Fruit fly (Drosophila melanogaster) whole organism, prepupa: ENCODE data around the gene CG44000.
A peak's percentile ranks its signal among the peaks of the same experiment; 100 is the strongest.

Experiments used
- CG10669 ChIP-seq: fragments of 200-800 bp; sonication (Bioruptor generic); optimal IDR thresholded peaks from 3 replicates; lab custom pipeline; 2018; ENCODE audit warnings: missing biosample characterization, mild to moderate bottlenecking, missing genetic modification characterization, moderate library complexity
- CG11294 ChIP-seq: fragments of 200-800 bp; sonication (Bioruptor generic); IDR thresholded peaks from 2 replicates; pipeline ENCODE4 v1.3.6; 2022; ENCODE audit warnings: missing biosample characterization, missing genetic modification characterization
- CG15336 ChIP-seq: fragments of 200-800 bp; sonication (Bioruptor generic); IDR thresholded peaks from 2 replicates; pipeline ENCODE4 v1.3.6; 2022; ENCODE audit warnings: missing biosample characterization, missing genetic modification characterization
- CG1621 ChIP-seq: fragments of 200-800 bp; sonication (Bioruptor generic); optimal IDR thresholded peaks from 3 replicates; lab custom pipeline; 2018; ENCODE audit warnings: missing biosample characterization, mild to moderate bottlenecking, missing genetic modification characterization
- CG3032 ChIP-seq: fragments of 200-800 bp; optimal IDR thresholded peaks from 2 replicates; lab custom pipeline; 2019; ENCODE audit warnings: missing biosample characterization, mild to moderate bottlenecking, missing genetic modification characterization, moderate library complexity
- CG32006 ChIP-seq: fragments of 200-800 bp; sonication (Bioruptor generic); optimal IDR thresholded peaks from 3 replicates; lab custom pipeline; 2017; ENCODE audit warnings: missing biosample characterization, mild to moderate bottlenecking, missing genetic modification characterization
- CG4318 ChIP-seq: fragments of 200-800 bp; sonication (Bioruptor generic); optimal IDR thresholded peaks from 3 replicates; lab custom pipeline; 2017; ENCODE audit warnings: missing biosample characterization, mild to moderate bottlenecking, missing genetic modification characterization
- CG6163 ChIP-seq: fragments of 200-800 bp; sonication (Bioruptor generic); IDR thresholded peaks from 3 replicates; pipeline ENCODE4 v1.3.6; 2022; ENCODE audit warnings: missing biosample characterization, missing genetic modification characterization
- CG6276 ChIP-seq: fragments of 200-800 bp; sonication (Bioruptor generic); optimal IDR thresholded peaks from 2 replicates; lab custom pipeline; 2017; ENCODE audit warnings: missing biosample characterization, mild to moderate bottlenecking, missing genetic modification characterization
- CG6792 ChIP-seq: fragments of 200-800 bp; sonication (Bioruptor generic); optimal IDR thresholded peaks from 3 replicates; lab custom pipeline; 2016; ENCODE audit warnings: missing biosample characterization, missing genetic modification characterization
- CG6854 ChIP-seq: fragments of 200-800 bp; sonication (Bioruptor generic); optimal IDR thresholded peaks from 2 replicates; lab custom pipeline; 2017; ENCODE audit warnings: missing biosample characterization, mild to moderate bottlenecking, missing genetic modification characterization
- CG7368 ChIP-seq: fragments of 200-800 bp; sonication (Bioruptor generic); optimal IDR thresholded peaks from 3 replicates; lab custom pipeline; 2016; ENCODE audit warnings: missing biosample characterization, missing genetic modification characterization
- CG8319 ChIP-seq: fragments of 200-800 bp; sonication (Bioruptor generic); optimal IDR thresholded peaks from 3 replicates; lab custom pipeline; 2016; ENCODE audit warnings: missing biosample characterization, missing genetic modification characterization
- CG8632 ChIP-seq: fragments of 200-800 bp; sonication (Bioruptor generic); optimal IDR thresholded peaks from 3 replicates; lab custom pipeline; 2016; ENCODE audit warnings: missing biosample characterization, missing genetic modification characterization
- CG9139 ChIP-seq: fragments of 200-800 bp; sonication (Bioruptor generic); optimal IDR thresholded peaks from 3 replicates; lab custom pipeline; 2017; ENCODE audit warnings: missing biosample characterization, mild to moderate bottlenecking, missing genetic modification characterization
- Eip75B ChIP-seq: fragments of 200-800 bp; sonication (Bioruptor generic); optimal IDR thresholded peaks from 3 replicates; lab custom pipeline; 2016; ENCODE audit warnings: missing biosample characterization, missing genetic modification characterization
- Eip78C ChIP-seq: fragments of 200-800 bp; sonication (Bioruptor generic); peaks from one replicate; lab custom pipeline; 2016; ENCODE audit warnings: missing biosample characterization, missing genetic modification characterization
- Eip93F ChIP-seq: fragments of 200-800 bp; sonication (Bioruptor generic); optimal IDR thresholded peaks from 2 replicates; lab custom pipeline; 2016; ENCODE audit warnings: missing biosample characterization, mild to moderate bottlenecking, missing genetic modification characterization
- Ets21C ChIP-seq: fragments of 200-800 bp; sonication (Bioruptor generic); optimal IDR thresholded peaks from 3 replicates; lab custom pipeline; 2016; ENCODE audit warnings: missing biosample characterization, missing genetic modification characterization
- Ets96B ChIP-seq: fragments of 200-800 bp; optimal IDR thresholded peaks from 2 replicates; lab custom pipeline; 2019; ENCODE audit warnings: missing biosample characterization, mild to moderate bottlenecking, missing genetic modification characterization, moderate library complexity
- Gug ChIP-seq: fragments of 200-800 bp; sonication (Bioruptor generic); IDR thresholded peaks from 2 replicates; pipeline ENCODE4 v1.3.6; 2022; ENCODE audit warnings: missing biosample characterization, missing genetic modification characterization
- Hr38 ChIP-seq: sonication (Bioruptor generic); optimal IDR thresholded peaks from 2 replicates; lab custom pipeline; 2016; ENCODE audit warnings: missing biosample characterization, missing genetic modification characterization
- Hr4 ChIP-seq: fragments of 200-800 bp; sonication (Bioruptor generic); optimal IDR thresholded peaks from 3 replicates; lab custom pipeline; 2016; ENCODE audit warnings: missing biosample characterization, missing genetic modification characterization
- OdsH ChIP-seq: fragments of 200-800 bp; sonication (Bioruptor generic); optimal IDR thresholded peaks from 3 replicates; lab custom pipeline; 2016; ENCODE audit warnings: missing biosample characterization, missing genetic modification characterization
- Smox ChIP-seq: fragments of 200-800 bp; sonication (Bioruptor generic); optimal IDR thresholded peaks from 3 replicates; lab custom pipeline; 2016; ENCODE audit warnings: missing biosample characterization, missing genetic modification characterization
- Sox102F ChIP-seq: fragments of 200-800 bp; sonication (Bioruptor generic); optimal IDR thresholded peaks from 2 replicates; lab custom pipeline; 2016; ENCODE audit warnings: missing biosample characterization, mild to moderate bottlenecking, missing genetic modification characterization
- Sox14 ChIP-seq: fragments of 200-800 bp; sonication (Bioruptor generic); optimal IDR thresholded peaks from 3 replicates; lab custom pipeline; 2016; ENCODE audit warnings: missing biosample characterization, missing genetic modification characterization
- Sox15 ChIP-seq: fragments of 200-800 bp; sonication (Bioruptor generic); optimal IDR thresholded peaks from 3 replicates; lab custom pipeline; 2016; ENCODE audit warnings: missing biosample characterization, missing genetic modification characterization
- achi ChIP-seq: fragments of 200-800 bp; sonication (Bioruptor generic); optimal IDR thresholded peaks from 3 replicates; lab custom pipeline; 2016; ENCODE audit warnings: missing biosample characterization, missing genetic modification characterization
- acj6 ChIP-seq: fragments of 200-800 bp; sonication (Bioruptor generic); optimal IDR thresholded peaks from 3 replicates; lab custom pipeline; 2016; ENCODE audit warnings: missing biosample characterization, missing genetic modification characterization
- cyc ChIP-seq: fragments of 200-800 bp; sonication (Bioruptor generic); optimal IDR thresholded peaks from 3 replicates; lab custom pipeline; 2016; ENCODE audit warnings: missing biosample characterization, missing genetic modification characterization
- dac ChIP-seq: fragments of 200-800 bp; sonication (Bioruptor generic); optimal IDR thresholded peaks from 2 replicates; lab custom pipeline; 2017; ENCODE audit warnings: missing biosample characterization, mild to moderate bottlenecking, missing genetic modification characterization
- eg ChIP-seq: fragments of 200-800 bp; sonication (Bioruptor generic); IDR thresholded peaks from 3 replicates; pipeline ENCODE4 v1.3.6; 2022; ENCODE audit warnings: missing biosample characterization, missing genetic modification characterization
- esn ChIP-seq: fragments of 200-800 bp; sonication (Bioruptor generic); optimal IDR thresholded peaks from 2 replicates; lab custom pipeline; 2016; ENCODE audit warnings: missing biosample characterization, mild to moderate bottlenecking, missing genetic modification characterization, moderate library complexity
- fd59A ChIP-seq: fragments of 200-800 bp; sonication (Bioruptor generic); optimal IDR thresholded peaks from 2 replicates; lab custom pipeline; 2017; ENCODE audit warnings: missing biosample characterization, mild to moderate bottlenecking, missing genetic modification characterization, missing genetic modification reagents
- fkh ChIP-seq: fragments of 200-800 bp; sonication (Bioruptor generic); optimal IDR thresholded peaks from 3 replicates; lab custom pipeline; 2017; ENCODE audit warnings: missing biosample characterization, mild to moderate bottlenecking, missing genetic modification characterization, moderate library complexity
- lz ChIP-seq: fragments of 200-800 bp; sonication (Bioruptor generic); optimal IDR thresholded peaks from 3 replicates; lab custom pipeline; 2016; ENCODE audit warnings: missing biosample characterization, missing genetic modification characterization
- net ChIP-seq: fragments of 200-800 bp; sonication (Bioruptor generic); optimal IDR thresholded peaks from 3 replicates; lab custom pipeline; 2016; ENCODE audit warnings: missing biosample characterization, missing genetic modification characterization
- pdm3 ChIP-seq: fragments of 200-800 bp; sonication (Bioruptor generic); optimal IDR thresholded peaks from 3 replicates; lab custom pipeline; 2016; ENCODE audit warnings: missing biosample characterization, missing genetic modification characterization
- salr ChIP-seq, 2 experiments: fragments of 200-800 bp; sonication (Bioruptor generic); optimal IDR thresholded peaks; 3 replicates each; lab custom pipeline; 2016 to 2018; ENCODE audit warnings: missing biosample characterization in 2 of 2, missing genetic modification characterization in 2 of 2, mild to moderate bottlenecking in 1 of 2
- spab ChIP-seq: fragments of 200-800 bp; sonication (Bioruptor generic); optimal IDR thresholded peaks from 2 replicates; lab custom pipeline; 2017; ENCODE audit warnings: missing biosample characterization, mild to moderate bottlenecking, missing genetic modification characterization, missing genetic modification reagents
- ss ChIP-seq, 2 experiments: fragments of 200-800 bp; sonication (Bioruptor generic); optimal IDR thresholded peaks; 2 replicates in 1 of 2; 3 replicates in 1 of 2; lab custom pipeline; 2017 to 2018; ENCODE audit warnings: mild to moderate bottlenecking in 2 of 2, missing biosample characterization in 2 of 2, missing genetic modification characterization in 2 of 2, moderate library complexity in 1 of 2
- topi ChIP-seq: fragments of 200-800 bp; sonication (Bioruptor generic); optimal IDR thresholded peaks from 3 replicates; lab custom pipeline; 2016; ENCODE audit warnings: missing biosample characterization, missing genetic modification characterization

CG44000 gene

DNA sequence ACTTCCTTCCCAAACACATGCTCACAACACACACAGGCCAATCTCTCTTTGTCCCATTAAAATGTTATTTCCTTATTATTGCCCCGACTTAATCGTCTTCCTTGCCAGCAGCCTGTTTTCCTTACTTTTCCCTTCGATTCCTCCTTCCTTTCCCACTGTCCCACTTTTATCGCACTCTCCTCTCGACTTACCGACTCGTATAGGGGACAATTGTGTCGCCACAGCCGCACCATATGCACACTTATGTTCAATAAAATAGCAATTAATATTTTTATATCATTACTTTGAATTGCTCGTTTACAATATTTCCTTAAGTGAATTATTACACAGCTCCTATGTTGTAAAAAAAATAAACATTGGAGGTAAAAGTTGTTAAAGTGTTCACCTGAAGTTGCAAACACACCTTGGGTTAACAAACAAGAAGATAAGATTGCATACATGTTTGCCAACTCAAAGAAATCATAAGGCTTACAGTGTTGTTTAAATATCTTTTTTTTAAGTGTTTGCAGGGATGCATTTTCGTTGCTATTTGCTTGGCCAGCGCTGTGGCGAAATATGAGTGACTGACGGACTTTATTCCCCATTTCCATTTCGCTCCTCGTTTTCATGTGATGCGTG lies 43.9 kb downstream of the CG44000 start (continued):
- TF ChIP-seq OdsH (GFP tag; lab: Kevin White, UChicago) (peak; percentile 88), Sox102F (GFP tag; lab: Kevin White, UChicago) (peak; percentile 89), net (GFP tag; lab: Kevin White, UChicago) (peak; percentile 90), Hr4 (GFP tag; lab: Kevin White, UChicago) (peak; percentile 91), CG8319 (GFP tag; lab: Kevin White, UChicago) (peak; percentile 86), Smox (GFP tag; lab: Kevin White, UChicago) (peak; percentile 86), Hr38 (GFP tag; lab: Kevin White, UChicago) (peak; percentile 15), CG8632 (peak; percentile 89), CG6854 (GFP tag; lab: Kevin White, UChicago) (peak; percentile 84)

- no peak for TF ChIP-seq Gug
- TF ChIP-seq CG6163 (GFP tag; lab: Robert Waterston, UW), result no peak
- no peak for TF ChIP-seq CG9139
- no peak for TF ChIP-seq Ets21C (GFP tag; lab: Kevin White, UChicago)
- no peak for TF ChIP-seq topi (GFP tag; lab: Kevin White, UChicago)
- TF ChIP-seq CG1621 (tag; lab: Kevin White, UChicago), result no peak
- TF ChIP-seq Eip78C (GFP tag; lab: Kevin White, UChicago), result no peak
- no peak for TF ChIP-seq CG11294
- no peak for TF ChIP-seq Sox14 (GFP tag; lab: Kevin White, UChicago)
- TF ChIP-seq Sox15 (GFP tag; lab: Kevin White, UChicago), result no peak
Observed at dm6 chr2L:5088649-5089270, 45.7 kb downstream of the CG44000 start.

DNA sequence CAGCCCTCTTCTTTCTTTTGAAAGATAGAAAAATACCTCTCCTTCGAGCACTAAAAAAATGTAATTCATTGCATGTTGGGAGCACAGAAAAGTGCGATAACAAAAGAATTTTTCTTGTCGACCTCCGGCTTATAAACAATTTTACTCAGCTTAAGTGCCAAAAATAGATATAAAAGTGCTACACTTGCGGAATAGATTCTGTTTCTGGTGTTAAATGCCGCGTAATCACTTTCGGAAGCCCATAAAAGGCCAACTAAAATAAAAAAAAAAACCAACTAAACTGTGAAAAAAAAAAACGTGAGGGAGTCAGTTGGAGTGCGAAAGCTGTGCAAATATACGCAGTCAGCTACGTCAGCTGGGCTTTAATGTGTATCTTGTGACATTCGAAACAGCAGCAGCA lies 46.6 kb downstream of the CG44000 start:
- TF ChIP-seq fkh (GFP tag; lab: Kevin White, UChicago) (peak; percentile 32), Eip93F (GFP tag; lab: Kevin White, UChicago) (no peak), fd59A (GFP tag; lab: Kevin White, UChicago) (no peak), CG8319 (GFP tag; lab: Kevin White, UChicago) (no peak), eg (GFP tag; lab: Robert Waterston, UW) (0 out of 3 replicates have a peak, but pooled peaks have one; percentile 13)

dm6 chr2L:5090352-5090751 lies 47.3 kb downstream of the CG44000 start:
- TF ChIP-seq Ets21C (GFP tag; lab: Kevin White, UChicago) (no peak), ss (GFP tag; optimal IDR thresholded peaks at IDR 0.05; lab: Kevin White, UChicago) (no peak), CG7368 (no peak), CG11294 (peak; percentile 16; the same call in 1 of the 2 replicates), lz (peak; percentile 2), Eip78C (GFP tag; lab: Kevin White, UChicago) (peak; percentile 72), Eip75B (GFP tag; lab: Kevin White, UChicago) (peak; percentile 27), CG8319 (GFP tag; lab: Kevin White, UChicago) (no peak), Hr4 (GFP tag; lab: Kevin White, UChicago) (no peak), fd59A (GFP tag; lab: Kevin White, UChicago) (peak; percentile 4), esn (GFP tag; lab: Kevin White, UChicago) (peak; percentile 21), CG15336 (peak; percentile 64), CG6276 (GFP tag; lab: Kevin White, UChicago) (peak; percentile 24), salr (GFP tag; optimal IDR thresholded peaks at IDR 0.05; lab: Kevin White, UChicago) (peak in 1 of 2 experiments; percentile 46), CG6792 (GFP tag; lab: Kevin White, UChicago) (peak; percentile 23), CG4318 (GFP tag; lab: Kevin White, UChicago) (no peak), Ets96B (tag; lab: Kevin White, UChicago) (no peak), spab (peak; percentile 18), dac (GFP tag; lab: Kevin White, UChicago) (peak; percentile 30), eg (GFP tag; lab: Robert Waterston, UW) (peak; percentile 70; the same call in 2 of the 3 replicates), cyc (GFP tag; lab: Kevin White, UChicago) (no peak), CG32006 (GFP tag; lab: Kevin White, UChicago) (peak; percentile 77), Smox (GFP tag; lab: Kevin White, UChicago) (no peak), pdm3 (GFP tag; lab: Kevin White, UChicago) (peak; percentile 42), acj6 (GFP tag; lab: Kevin White, UChicago) (peak; percentile 46), achi (GFP tag; lab: Kevin White, UChicago) (peak; percentile 43), CG3032 (tag; lab: Kevin White, UChicago) (peak; percentile 41), CG10669 (peak; percentile 40), CG1621 (tag; lab: Kevin White, UChicago) (peak; percentile 21), Gug (no peak; the same call in 1 of the 2 replicates)
